Fruit fly (Drosophila melanogaster): Measurements from ENCODE around the gene ome.

The ome gene

DNA sequence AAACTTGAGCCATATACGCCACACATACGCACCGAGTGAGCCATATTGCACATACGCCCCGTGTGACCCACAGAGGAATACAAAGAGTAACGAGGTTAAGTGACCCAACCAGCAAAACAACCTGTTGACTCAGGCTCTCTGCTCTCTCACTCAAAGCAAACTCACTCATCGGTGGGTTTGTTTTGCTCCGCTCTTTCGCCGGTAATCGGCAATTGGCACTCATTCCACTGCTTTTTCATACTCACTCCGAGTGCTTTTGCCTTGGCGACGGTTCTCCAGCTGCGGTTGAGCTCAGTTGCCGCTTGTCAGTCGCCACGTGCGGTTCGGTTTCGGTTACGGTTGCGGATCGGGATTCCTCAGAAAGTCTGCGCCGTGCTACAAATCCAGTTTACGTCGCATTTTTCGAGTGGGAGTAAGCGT lies 33.8 kb downstream of the ome start (continued):
- TF ChIP-seq inv (GFP tag; IDR thresholded peaks at IDR 0.05; ENCODE audit: partially characterized antibody) (peak; percentile 33; the same call in 1 of the 2 replicates), CG8290 (GFP tag; optimal IDR thresholded peaks at IDR 0.05) (no peak), CG8290 (tag; optimal IDR thresholded peaks at IDR 0.05) (no peak), CG17912 (GFP tag; optimal IDR thresholded peaks at IDR 0.05) (no peak), Mad (GFP tag; optimal IDR thresholded peaks at IDR 0.05) (no peak), ftz-f1 (GFP tag; optimal IDR thresholded peaks at IDR 0.05) (peak; percentile 65), Dfd (GFP tag; optimal IDR thresholded peaks at IDR 0.05) (no peak), Bgb (GFP tag; IDR thresholded peaks at IDR 0.05; ENCODE audit: partially characterized antibody) (peak; percentile 86), ems (GFP tag; optimal IDR thresholded peaks at IDR 0.05) (no peak), MTF-1 (GFP tag; optimal IDR thresholded peaks at IDR 0.05; ENCODE audit: borderline replicate concordance) (peak; percentile 9), CG13287 (GFP tag; IDR thresholded peaks at IDR 0.05; ENCODE audit: partially characterized antibody) (peak; percentile 75; the same call in 1 of the 2 replicates), Adf1 (GFP tag; IDR thresholded peaks at IDR 0.05) (peak; percentile 57; the same call in 1 of the 2 replicates), TFAM (GFP tag; optimal IDR thresholded peaks at IDR 0.05) (no peak), sna (GFP tag; IDR thresholded peaks at IDR 0.05; ENCODE audit: partially characterized antibody) (peak; percentile 48), sob (GFP tag; IDR thresholded peaks at IDR 0.05) (no peak; the same call in 1 of the 2 replicates), NK7.1 (GFP tag; optimal IDR thresholded peaks at IDR 0.05) (no peak), CG13624 (GFP tag; optimal IDR thresholded peaks at IDR 0.05) (peak; percentile 42), Hey (tag; optimal IDR thresholded peaks at IDR 0.05) (peak; percentile 59), CG4424 (GFP tag; optimal IDR thresholded peaks at IDR 0.05) (no peak), gro (GFP tag; optimal IDR thresholded peaks at IDR 0.05) (peak; percentile 77), psq (GFP tag; optimal IDR thresholded peaks at IDR 0.05) (peak; percentile 89), Med (GFP tag) (no peak), ATbp (GFP tag; optimal IDR thresholded peaks at IDR 0.05) (peak; percentile 16), dpn (GFP tag; optimal IDR thresholded peaks at IDR 0.05) (peak in 1 of 2 experiments; percentile 2), Hsf (GFP tag; optimal IDR thresholded peaks at IDR 0.05) (no peak), hb (GFP tag; IDR thresholded peaks at IDR 0.05; ENCODE audit: partially characterized antibody) (no peak), CG13894 (tag; optimal IDR thresholded peaks at IDR 0.05) (peak; percentile 62), CG10543 (GFP tag; optimal IDR thresholded peaks at IDR 0.05) (no peak), CG12391 (tag; optimal IDR thresholded peaks at IDR 0.05) (no peak), CG1792 (GFP tag; optimal IDR thresholded peaks at IDR 0.05) (peak; percentile 1), CG3847 (GFP tag; IDR thresholded peaks at IDR 0.05) (no peak), CG12769 (tag; optimal IDR thresholded peaks at IDR 0.05) (peak; percentile 69), CG32532 (GFP tag; IDR thresholded peaks at IDR 0.05) (no peak), ci (GFP tag; IDR thresholded peaks at IDR 0.05) (peak; percentile 60; the same call in 1 of the 3 replicates), bbx (GFP tag; IDR thresholded peaks at IDR 0.05; ENCODE audit: partially characterized antibody) (peak; percentile 74; the same call in 1 of the 2 replicates), E2f1 (GFP tag; IDR thresholded peaks at IDR 0.05) (no peak), odd (GFP tag; optimal IDR thresholded peaks at IDR 0.05) (no peak), crp (GFP tag; optimal IDR thresholded peaks at IDR 0.05) (no peak), CG2889 (GFP tag; IDR thresholded peaks at IDR 0.05) (no peak), CG7963 (GFP tag; IDR thresholded peaks at IDR 0.05; ENCODE audit: partially characterized antibody) (no peak), Fer3 (tag; optimal IDR thresholded peaks at IDR 0.05) (peak; percentile 32), YL-1 (GFP tag; optimal IDR thresholded peaks at IDR 0.05) (no peak), CG31365 (tag; optimal IDR thresholded peaks at IDR 0.05) (peak; percentile 11), gsb-n (tag; optimal IDR thresholded peaks at IDR 0.05) (no peak), fd102C (GFP tag; optimal IDR thresholded peaks at IDR 0.05) (no peak)

All from whole organism, embryonic.